Worm (Caenorhabditis elegans) whole organism, L3 larva: Measurements from ENCODE around the gene algn-13.

ENCODE experiments used
- aly-2 ChIP-seq: fragments of 150-350 bp; optimal IDR thresholded peaks from 2 replicates; lab custom pipeline; 2014; ENCODE audit warnings: missing biosample characterization, missing genetic modification characterization
- ceh-16 ChIP-seq: sonication (generic microtip); optimal IDR thresholded peaks from 2 replicates; lab custom pipeline; 2017; ENCODE audit warnings: missing biosample characterization, missing genetic modification characterization
- egl-27 ChIP-seq: sonication (generic microtip); optimal IDR thresholded peaks from 4 replicates; lab custom pipeline; 2017; ENCODE audit warnings: missing biosample characterization, missing genetic modification reagents, missing genetic modification characterization
- lin-39 ChIP-seq: fragments of 150-350 bp; optimal IDR thresholded peaks from 2 replicates; lab custom pipeline; 2018; ENCODE audit warnings: missing biosample characterization, missing genetic modification reagents, missing genetic modification characterization
- nhr-237 ChIP-seq: fragments of 150-350 bp; optimal IDR thresholded peaks from 2 replicates; lab custom pipeline; 2014; ENCODE audit warnings: missing biosample characterization, missing genetic modification characterization
- nhr-28 ChIP-seq: fragments of 150-350 bp; optimal IDR thresholded peaks from 2 replicates; lab custom pipeline; 2014; ENCODE audit warnings: missing biosample characterization, missing genetic modification characterization
- nhr-77 ChIP-seq: fragments of 150-350 bp; optimal IDR thresholded peaks from 2 replicates; lab custom pipeline; 2014; ENCODE audit warnings: missing biosample characterization, missing genetic modification characterization
- pha-4 ChIP-seq: fragments of 150-350 bp; optimal IDR thresholded peaks from 2 replicates; lab custom pipeline; 2014; ENCODE audit warnings: missing biosample characterization, missing genetic modification reagents, missing genetic modification characterization
- pqm-1 ChIP-seq: fragments of 150-350 bp; optimal IDR thresholded peaks from 2 replicates; lab custom pipeline; 2017; ENCODE audit warnings: missing biosample characterization, missing genetic modification characterization, inconsistent platforms
- sea-2 ChIP-seq: fragments of 150-350 bp; sonication (generic microtip); optimal IDR thresholded peaks from 4 replicates; lab custom pipeline; 2014; ENCODE audit warnings: missing biosample characterization, missing genetic modification reagents, missing genetic modification characterization
- snpc-4 ChIP-seq: fragments of 150-350 bp; optimal IDR thresholded peaks from 2 replicates; lab custom pipeline; 2014; ENCODE audit warnings: missing biosample characterization, missing genetic modification characterization
- tbx-2 ChIP-seq: sonication (generic microtip); optimal IDR thresholded peaks from 2 replicates; lab custom pipeline; 2016; ENCODE audit warnings: mild to moderate bottlenecking, missing genetic modification characterization, missing compliant biosample characterization
- unc-62 ChIP-seq: fragments of 150-350 bp; sonication (generic microtip); optimal IDR thresholded peaks from 4 replicates; lab custom pipeline; 2014; ENCODE audit warnings: missing biosample characterization, missing genetic modification reagents, missing genetic modification characterization

DNA sequence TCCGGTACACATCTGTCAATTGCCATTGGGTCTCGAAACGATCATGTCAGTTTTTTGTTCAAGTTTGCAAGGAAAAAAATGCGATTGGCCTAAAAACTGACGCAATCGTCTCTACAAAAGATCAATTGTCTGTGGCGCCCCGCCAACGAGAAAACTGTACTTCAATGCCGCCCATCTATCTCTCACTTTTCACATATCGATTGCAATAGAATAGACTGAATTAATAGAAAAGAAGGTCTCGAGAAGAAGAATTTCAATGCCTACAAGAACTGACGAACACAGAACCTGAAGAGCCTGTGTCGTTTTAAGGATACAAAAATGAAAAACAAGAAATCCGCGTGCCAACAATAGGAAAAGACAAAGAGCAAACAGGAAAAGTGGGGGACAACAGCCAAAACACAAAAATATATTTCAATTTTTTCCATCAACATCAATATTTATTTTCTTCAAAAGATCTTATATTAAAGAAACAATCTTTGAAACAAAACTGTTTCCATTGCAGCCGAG is 46.6 kb upstream of the algn-13 start:
- no peak for TF ChIP-seq lin-39
- TF ChIP-seq ceh-16 (tag; lab: Kevin White, UChicago): no peak
- no peak for TF ChIP-seq pha-4 (tag; lab: Kevin White, UChicago)
- no peak for TF ChIP-seq unc-62 (GFP tag; lab: Kevin White, UChicago)
- TF ChIP-seq nhr-237: no peak
- no peak for TF ChIP-seq snpc-4 (tag; lab: Kevin White, UChicago)
- TF ChIP-seq sea-2 (GFP tag; lab: Kevin White, UChicago): no peak
- TF ChIP-seq aly-2: no peak
- TF ChIP-seq nhr-28 (tag; lab: Kevin White, UChicago): no peak
- no peak for TF ChIP-seq nhr-77 (tag; lab: Kevin White, UChicago)
- no peak for TF ChIP-seq tbx-2 (tag; lab: Kevin White, UChicago)
- TF ChIP-seq egl-27 (tag; lab: Kevin White, UChicago): no peak
- TF ChIP-seq pqm-1 (tag; lab: Kevin White, UChicago): no peak
